Fruit fly (Drosophila melanogaster) whole organism, embryonic: ENCODE data around the gene Smu1.

Source experiments
- ATbp ChIP-seq: fragments of 200-800 bp; sonication (Bioruptor generic); optimal IDR thresholded peaks from 2 replicates; lab custom pipeline; 2017; ENCODE audit warnings: missing biosample characterization, mild to moderate bottlenecking, missing genetic modification characterization, missing genetic modification reagents
- Atf3 ChIP-seq: fragments of 200-800 bp; sonication (Bioruptor generic); optimal IDR thresholded peaks from 3 replicates; lab custom pipeline; 2016; ENCODE audit warnings: missing biosample characterization, missing genetic modification characterization
- B-H1 ChIP-seq: fragments of 200-800 bp; sonication (Bioruptor generic); IDR thresholded peaks from 3 replicates; pipeline ENCODE4 v1.3.6; 2022; ENCODE audit warnings: missing biosample characterization, missing genetic modification characterization
- Bgb ChIP-seq: fragments of 200-800 bp; sonication (Bioruptor generic); IDR thresholded peaks from 2 replicates; pipeline ENCODE4 v1.3.6; 2022; ENCODE audit warnings: missing biosample characterization, missing genetic modification characterization; ENCODE audit not compliant: partially characterized antibody
- BtbVII ChIP-seq: fragments of 200-800 bp; sonication (Bioruptor generic); optimal IDR thresholded peaks from 3 replicates; lab custom pipeline; 2017; ENCODE audit warnings: missing biosample characterization, mild to moderate bottlenecking, missing genetic modification characterization
- Bteb2 ChIP-seq: fragments of 200-800 bp; sonication (Bioruptor generic); optimal IDR thresholded peaks from 2 replicates; lab custom pipeline; 2016; ENCODE audit warnings: missing biosample characterization, missing genetic modification characterization
- CG10209 ChIP-seq: fragments of 200-800 bp; sonication (Bioruptor generic); optimal IDR thresholded peaks from 3 replicates; lab custom pipeline; 2017; ENCODE audit warnings: missing biosample characterization, mild to moderate bottlenecking, missing genetic modification characterization, missing genetic modification reagents
- CG11093 ChIP-seq: fragments of 200-800 bp; sonication (Bioruptor generic); IDR thresholded peaks from 3 replicates; pipeline ENCODE4 v1.3.6; 2022; ENCODE audit warnings: missing biosample characterization, missing genetic modification characterization
- CG11247 ChIP-seq: fragments of 200-800 bp; sonication (Bioruptor generic); IDR thresholded peaks from 2 replicates; pipeline ENCODE4 v1.3.6; 2022; ENCODE audit warnings: missing biosample characterization, missing genetic modification characterization
- CG12219 ChIP-seq: fragments of 200-800 bp; sonication (Bioruptor generic); optimal IDR thresholded peaks from 3 replicates; lab custom pipeline; 2018; ENCODE audit warnings: missing biosample characterization, mild to moderate bottlenecking, missing genetic modification characterization
- CG12942 ChIP-seq: fragments of 200-800 bp; sonication (Bioruptor generic); optimal IDR thresholded peaks from 3 replicates; lab custom pipeline; 2016; ENCODE audit warnings: missing biosample characterization, missing genetic modification characterization
- CG15269 ChIP-seq: fragments of 200-800 bp; sonication (Bioruptor generic); optimal IDR thresholded peaks from 2 replicates; lab custom pipeline; 2018; ENCODE audit warnings: missing biosample characterization, mild to moderate bottlenecking, missing genetic modification characterization, moderate library complexity
- CG17612 ChIP-seq: fragments of 200-800 bp; sonication (Bioruptor generic); IDR thresholded peaks from 2 replicates; pipeline ENCODE4 v1.3.6; 2022; ENCODE audit warnings: missing biosample characterization, missing genetic modification characterization
- CG33557 ChIP-seq: fragments of 200-800 bp; sonication (Bioruptor generic); optimal IDR thresholded peaks from 2 replicates; lab custom pipeline; 2019; ENCODE audit warnings: missing biosample characterization, mild to moderate bottlenecking, missing genetic modification characterization, moderate library complexity
- CG4617 ChIP-seq: fragments of 200-800 bp; sonication (Bioruptor generic); optimal IDR thresholded peaks from 3 replicates; lab custom pipeline; 2016; ENCODE audit warnings: missing biosample characterization, missing genetic modification characterization, borderline replicate concordance
- CG6689 ChIP-seq: fragments of 200-800 bp; sonication (Bioruptor generic); IDR thresholded peaks from 2 replicates; pipeline ENCODE4 v1.3.6; 2022; ENCODE audit warnings: missing biosample characterization, missing genetic modification characterization
- CG7271 ChIP-seq: fragments of 200-800 bp; sonication (Bioruptor generic); optimal IDR thresholded peaks from 2 replicates; lab custom pipeline; 2018; ENCODE audit warnings: missing biosample characterization, mild to moderate bottlenecking, missing genetic modification characterization, moderate library complexity
- CG7963 ChIP-seq: fragments of 200-800 bp; sonication (Bioruptor generic); IDR thresholded peaks from 3 replicates; pipeline ENCODE4 v1.3.6; 2022; ENCODE audit warnings: missing biosample characterization, missing genetic modification characterization; ENCODE audit not compliant: partially characterized antibody
- CG8944 ChIP-seq: fragments of 200-800 bp; sonication (Bioruptor generic); optimal IDR thresholded peaks from 3 replicates; lab custom pipeline; 2016; ENCODE audit warnings: missing biosample characterization, missing genetic modification characterization
- CG9215 ChIP-seq: fragments of 200-800 bp; sonication (Bioruptor generic); IDR thresholded peaks from 2 replicates; pipeline ENCODE4 v1.3.6; 2022; ENCODE audit warnings: missing biosample characterization, missing genetic modification characterization
- CoRest ChIP-seq: fragments of 200-800 bp; sonication (Bioruptor generic); optimal IDR thresholded peaks from 3 replicates; lab custom pipeline; 2018; ENCODE audit warnings: missing biosample characterization, mild to moderate bottlenecking, missing genetic modification characterization, moderate library complexity
- D19A ChIP-seq: fragments of 200-800 bp; optimal IDR thresholded peaks from 3 replicates; lab custom pipeline; 2019; ENCODE audit warnings: missing biosample characterization, mild to moderate bottlenecking, missing genetic modification characterization, moderate library complexity
- Deaf1 ChIP-seq: fragments of 200-800 bp; optimal IDR thresholded peaks from 3 replicates; lab custom pipeline; 2019; ENCODE audit warnings: missing biosample characterization, mild to moderate bottlenecking, missing genetic modification characterization, moderate library complexity
- Fer3 ChIP-seq: fragments of 200-800 bp; sonication (Bioruptor generic); optimal IDR thresholded peaks from 2 replicates; lab custom pipeline; 2018; ENCODE audit warnings: missing biosample characterization, mild to moderate bottlenecking, missing genetic modification characterization, moderate library complexity
- Kr ChIP-seq: fragments of 200-800 bp; sonication (Bioruptor generic); optimal IDR thresholded peaks from 2 replicates; lab custom pipeline; 2017; ENCODE audit warnings: missing biosample characterization, mild to moderate bottlenecking, missing genetic modification characterization
- Med ChIP-seq: fragments of 200-800 bp; sonication (Bioruptor generic); peaks from one replicate; lab custom pipeline; 2016; ENCODE audit warnings: missing biosample characterization, missing genetic modification characterization, mild to moderate bottlenecking, inconsistent platforms, moderate library complexity
- Mrtf ChIP-seq: fragments of 200-800 bp; sonication (Bioruptor generic); IDR thresholded peaks from 3 replicates; pipeline ENCODE4 v1.3.6; 2022; ENCODE audit warnings: missing biosample characterization, missing genetic modification characterization
- NC2β ChIP-seq: fragments of 200-800 bp; sonication (Bioruptor generic); optimal IDR thresholded peaks from 2 replicates; lab custom pipeline; 2016; ENCODE audit warnings: missing biosample characterization, missing genetic modification characterization
- Side ChIP-seq: fragments of 200-800 bp; sonication (Bioruptor generic); optimal IDR thresholded peaks from 2 replicates; lab custom pipeline; 2016; ENCODE audit warnings: missing biosample characterization, missing genetic modification characterization
- Sry-β ChIP-seq: fragments of 200-800 bp; sonication (Bioruptor generic); optimal IDR thresholded peaks from 2 replicates; lab custom pipeline; 2018; ENCODE audit warnings: missing biosample characterization, mild to moderate bottlenecking, missing genetic modification characterization, moderate library complexity
- Taf1 ChIP-seq: fragments of 200-800 bp; sonication (Bioruptor generic); IDR thresholded peaks from 2 replicates; pipeline ENCODE4 v1.3.6; 2022; ENCODE audit warnings: missing biosample characterization, missing genetic modification characterization
- Tbp ChIP-seq: fragments of >200 bp; optimal IDR thresholded peaks from 2 replicates; lab custom pipeline; 2018; ENCODE audit warnings: missing biosample characterization, missing genetic modification characterization
- bcd ChIP-seq: fragments of 200-800 bp; sonication (Bioruptor generic); optimal IDR thresholded peaks from 2 replicates; lab custom pipeline; 2017; ENCODE audit warnings: missing biosample characterization, mild to moderate bottlenecking, missing genetic modification characterization
- btn ChIP-seq: fragments of 200-800 bp; sonication (Bioruptor generic); optimal IDR thresholded peaks from 2 replicates; lab custom pipeline; 2016; ENCODE audit warnings: missing biosample characterization, missing genetic modification characterization
- croc ChIP-seq: fragments of 200-800 bp; sonication (Bioruptor generic); conservative IDR thresholded peaks from 3 replicates; pipeline ENCODE4 v1.3.6; 2022; ENCODE audit warnings: missing biosample characterization, missing genetic modification characterization
- dan ChIP-seq: fragments of 200-800 bp; sonication (Bioruptor generic); IDR thresholded peaks from 2 replicates; pipeline ENCODE4 v1.3.6; 2022; ENCODE audit warnings: missing biosample characterization, missing genetic modification characterization
- eyg ChIP-seq: fragments of 200-800 bp; sonication (Bioruptor generic); optimal IDR thresholded peaks from 3 replicates; lab custom pipeline; 2016; ENCODE audit warnings: missing biosample characterization, missing genetic modification characterization
- fru ChIP-seq: fragments of >200 bp; optimal IDR thresholded peaks from 2 replicates; lab custom pipeline; 2017
- gcm ChIP-seq: fragments of 200-800 bp; sonication (Bioruptor generic); optimal IDR thresholded peaks from 2 replicates; lab custom pipeline; 2019; ENCODE audit warnings: missing biosample characterization, mild to moderate bottlenecking, missing genetic modification characterization, moderate library complexity
- hbn ChIP-seq: fragments of 200-800 bp; sonication (Bioruptor generic); IDR thresholded peaks from 2 replicates; pipeline ENCODE4 v1.3.6; 2022; ENCODE audit warnings: missing biosample characterization, missing genetic modification characterization; ENCODE audit not compliant: partially characterized antibody
- kay ChIP-seq: fragments of 200-800 bp; sonication (Bioruptor generic); optimal IDR thresholded peaks from 2 replicates; lab custom pipeline; 2016; ENCODE audit warnings: missing biosample characterization, missing genetic modification characterization
- ken ChIP-seq: fragments of 200-800 bp; sonication (Bioruptor generic); IDR thresholded peaks from 3 replicates; pipeline ENCODE4 v1.3.6; 2022; ENCODE audit warnings: missing biosample characterization, missing genetic modification characterization
- lbe ChIP-seq: fragments of 200-800 bp; sonication (Bioruptor generic); optimal IDR thresholded peaks from 2 replicates; lab custom pipeline; 2016; ENCODE audit warnings: missing biosample characterization, mild to moderate bottlenecking, missing genetic modification characterization
- luna ChIP-seq: fragments of 200-800 bp; sonication (Bioruptor generic); optimal IDR thresholded peaks from 2 replicates; lab custom pipeline; 2016; ENCODE audit warnings: missing biosample characterization, missing genetic modification characterization
- p53 ChIP-seq: fragments of 200-800 bp; sonication (Bioruptor generic); optimal IDR thresholded peaks from 2 replicates; lab custom pipeline; 2016; ENCODE audit warnings: missing biosample characterization, missing genetic modification characterization
- pfk ChIP-seq: fragments of 200-800 bp; sonication (Bioruptor generic); optimal IDR thresholded peaks from 2 replicates; lab custom pipeline; 2018; ENCODE audit warnings: missing biosample characterization, mild to moderate bottlenecking, missing genetic modification characterization, moderate library complexity
- sens ChIP-seq: fragments of 200-800 bp; sonication (Bioruptor generic); peaks from one replicate; lab custom pipeline; 2016; ENCODE audit warnings: missing biosample characterization, missing genetic modification characterization
- slou ChIP-seq: fragments of 200-800 bp; sonication (Bioruptor generic); optimal IDR thresholded peaks from 3 replicates; lab custom pipeline; 2016; ENCODE audit warnings: missing biosample characterization, missing genetic modification characterization
- trem ChIP-seq: fragments of 200-800 bp; optimal IDR thresholded peaks from 3 replicates; lab custom pipeline; 2019; ENCODE audit warnings: missing biosample characterization, mild to moderate bottlenecking, missing genetic modification characterization, moderate library complexity
- usp ChIP-seq: fragments of >200 bp; optimal IDR thresholded peaks from 2 replicates; lab custom pipeline; 2017; ENCODE audit warnings: missing biosample characterization, missing genetic modification characterization

Gene Smu1

dm6 chr3R:18995556-18996272, 14.6 kb upstream of the Smu1 start (continued):
- TF ChIP-seq Taf1 (GFP tag; lab: Robert Waterston, UW) (no peak), B-H1 (peak; percentile 62; the same call in 2 of the 3 replicates), Atf3 (peak; percentile 40), bcd (GFP tag; lab: Kevin White, UChicago) (peak; percentile 74), hbn (GFP tag; lab: Robert Waterston, UW) (no peak), CG6689 (peak; percentile 86), ken (peak; percentile 83; the same call in 2 of the 3 replicates), Kr (GFP tag; lab: Kevin White, UChicago) (no peak), pfk (no peak), kay (GFP tag; lab: Kevin White, UChicago) (peak; percentile 27), CG7963 (no peak), CoRest (peak; percentile 81), CG11093 (peak; percentile 65; the same call in 2 of the 3 replicates), usp (GFP tag; lab: Kevin White, UChicago) (no peak), Sry-β (peak; percentile 12), Mrtf (peak; percentile 55; the same call in 1 of the 3 replicates), dan (GFP tag; lab: Robert Waterston, UW) (peak; percentile 49; the same call in 1 of the 2 replicates), croc (GFP tag; lab: Robert Waterston, UW) (peak; percentile 76), eyg (peak; percentile 33), Deaf1 (tag; lab: Kevin White, UChicago) (peak; percentile 20), sens (GFP tag; lab: Kevin White, UChicago) (peak; percentile 96), NC2β (GFP tag; lab: Kevin White, UChicago) (peak; percentile 33), gcm (peak; percentile 75), luna (no peak), CG7271 (tag; lab: Kevin White, UChicago) (peak; percentile 12), ATbp (GFP tag; lab: Kevin White, UChicago) (peak; percentile 84), Bgb (GFP tag; lab: Robert Waterston, UW) (no peak), CG8944 (GFP tag; lab: Kevin White, UChicago) (peak; percentile 53), Tbp (GFP tag; lab: Kevin White, UChicago) (no peak), CG11247 (no peak), BtbVII (GFP tag; lab: Kevin White, UChicago) (peak; percentile 62), Fer3 (tag; lab: Kevin White, UChicago) (peak; percentile 61), slou (peak; percentile 20), p53 (GFP tag; lab: Kevin White, UChicago) (no peak), CG15269 (tag; lab: Kevin White, UChicago) (peak; percentile 63), fru (lab: Kevin White, UChicago) (no peak), Med (GFP tag; lab: Kevin White, UChicago) (peak; percentile 86), trem (tag; lab: Kevin White, UChicago) (peak; percentile 61), CG4617 (GFP tag; lab: Kevin White, UChicago) (peak; percentile 39), Side (GFP tag; lab: Kevin White, UChicago) (peak; percentile 28), CG17612 (GFP tag; lab: Robert Waterston, UW) (0 out of 2 replicates have a peak, but pooled peaks have one; percentile 27), D19A (tag; lab: Kevin White, UChicago) (peak; percentile 77), CG10209 (peak; percentile 71), CG33557 (GFP tag; lab: Kevin White, UChicago) (peak; percentile 17), Bteb2 (peak; percentile 23), CG9215 (peak; percentile 10; the same call in 1 of the 2 replicates), CG12219 (GFP tag; lab: Kevin White, UChicago) (peak; percentile 69), lbe (GFP tag; lab: Kevin White, UChicago) (peak; percentile 72), btn (GFP tag; lab: Kevin White, UChicago) (peak; percentile 11), CG12942 (peak; percentile 63)
